Fruit fly (Drosophila melanogaster): ENCODE measurements around the gene CG42654.

The CG42654 gene

dm6 chr3L:19924771-19925304 is 29.5 kb downstream of the CG42654 start, which contains the start of gene Grasp65:
Grasp65 (plus strand) TSS chr3L:19924943.
- TF ChIP-seq HmgZ (tag; optimal IDR thresholded peaks at IDR 0.05) (peak; percentile 53), CG13296 (GFP tag; optimal IDR thresholded peaks at IDR 0.05) (peak; percentile 31), CG14710 (tag; optimal IDR thresholded peaks at IDR 0.05) (peak; percentile 33), CG34376 (GFP tag; optimal IDR thresholded peaks at IDR 0.05) (peak; percentile 24), CG15269 (tag; optimal IDR thresholded peaks at IDR 0.05) (peak; percentile 4), CG9932 (GFP tag; IDR thresholded peaks at IDR 0.05) (0 out of 2 replicates have a peak, but pooled peaks have one; percentile 11), CG30020 (tag; optimal IDR thresholded peaks at IDR 0.05) (peak; percentile 21), slou (GFP tag; optimal IDR thresholded peaks at IDR 0.05) (no peak), CG11247 (GFP tag; IDR thresholded peaks at IDR 0.05) (no peak), CG32532 (GFP tag; IDR thresholded peaks at IDR 0.05) (peak; percentile 18; the same call in 1 of the 2 replicates), Pdp1 (GFP tag; optimal IDR thresholded peaks at IDR 0.05) (peak in 1 of 2 experiments; percentile 14), Hr51 (GFP tag; optimal IDR thresholded peaks at IDR 0.05) (peak in 1 of 2 experiments; percentile 8), row (GFP tag; IDR thresholded peaks at IDR 0.05) (peak; percentile 61), Rfx (GFP tag; IDR thresholded peaks at IDR 0.05) (peak; percentile 7; the same call in 1 of the 2 replicates), MESR4 (GFP tag; optimal IDR thresholded peaks at IDR 0.05) (peak; percentile 97), CG8924 (tag; optimal IDR thresholded peaks at IDR 0.05) (peak; percentile 15), pb (GFP tag; optimal IDR thresholded peaks at IDR 0.05) (no peak), gem (tag; optimal IDR thresholded peaks at IDR 0.05) (peak; percentile 38), wor (GFP tag; IDR thresholded peaks at IDR 0.05) (no peak), Xrp1 (GFP tag; IDR thresholded peaks at IDR 0.05) (peak; percentile 17; the same call in 1 of the 2 replicates), Stat92E (GFP tag; optimal IDR thresholded peaks at IDR 0.05) (peak in 1 of 3 experiments; percentile 6), Ets65A (GFP tag) (peak; percentile 23), YL-1 (GFP tag; optimal IDR thresholded peaks at IDR 0.05) (peak; percentile 83), peb (GFP tag; IDR thresholded peaks at IDR 0.05) (no peak), Opbp (GFP tag; IDR thresholded peaks at IDR 0.05; ENCODE audit: partially characterized antibody) (peak; percentile 66; the same call in 2 of the 3 replicates), CG17328 (GFP tag; IDR thresholded peaks at IDR 0.05) (0 out of 2 replicates have a peak, but pooled peaks have one; percentile 14), CG2678 (tag; optimal IDR thresholded peaks at IDR 0.05) (peak; percentile 21), otp (GFP tag; IDR thresholded peaks at IDR 0.05) (no peak), nom (GFP tag; optimal IDR thresholded peaks at IDR 0.05) (peak; percentile 45), sd (tag; optimal IDR thresholded peaks at IDR 0.05) (peak; percentile 56), insv (GFP tag; optimal IDR thresholded peaks at IDR 0.05) (peak; percentile 63 to 92), pzg (GFP tag; optimal IDR thresholded peaks at IDR 0.05) (peak; percentile 66), CG12659 (GFP tag; optimal IDR thresholded peaks at IDR 0.05) (peak; percentile 39), kah (GFP tag; optimal IDR thresholded peaks at IDR 0.05) (peak; percentile 58), Atf6 (GFP tag; IDR thresholded peaks at IDR 0.05) (peak; percentile 23; the same call in 1 of the 2 replicates), CG18476 (GFP tag; optimal IDR thresholded peaks at IDR 0.05) (no peak), lmd (GFP tag; IDR thresholded peaks at IDR 0.05) (no peak), Nf-YB (GFP tag; optimal IDR thresholded peaks at IDR 0.05) (peak; percentile 55), CG14441 (GFP tag; IDR thresholded peaks at IDR 0.05) (0 out of 2 replicates have a peak, but pooled peaks have one; percentile 15), CG15514 (GFP tag; optimal IDR thresholded peaks at IDR 0.05) (peak; percentile 39), Sin3A (optimal IDR thresholded peaks at IDR 0.05) (peak; percentile 4), Sry-δ (GFP tag; optimal IDR thresholded peaks at IDR 0.05) (no peak), wek (GFP tag; optimal IDR thresholded peaks at IDR 0.05) (peak; percentile 96), trem (tag; optimal IDR thresholded peaks at IDR 0.05) (peak; percentile 18), slbo (GFP tag; IDR thresholded peaks at IDR 0.05) (peak; percentile 26; the same call in 1 of the 2 replicates), CG12391 (tag; optimal IDR thresholded peaks at IDR 0.05) (peak; percentile 35), CG13287 (GFP tag; IDR thresholded peaks at IDR 0.05; ENCODE audit: partially characterized antibody) (peak; percentile 51; the same call in 1 of the 2 replicates), CG11504 (tag; optimal IDR thresholded peaks at IDR 0.05) (peak; percentile 36)

Data from whole organism, embryonic.